Worm (Caenorhabditis elegans) whole organism, L3 larva: ENCODE results near the gene ZK836.3.

Experiments
- R02D3.7 ChIP-seq: fragments of 150-350 bp; optimal IDR thresholded peaks from 2 replicates; lab custom pipeline; 2014; ENCODE audit warnings: missing biosample characterization, missing genetic modification characterization
- ceh-28 ChIP-seq: fragments of 150-350 bp; optimal IDR thresholded peaks from 2 replicates; lab custom pipeline; 2014; ENCODE audit warnings: missing biosample characterization, missing genetic modification reagents, missing genetic modification characterization
- elt-2 ChIP-seq: sonication (generic microtip); optimal IDR thresholded peaks from 2 replicates; lab custom pipeline; 2016; ENCODE audit warnings: missing genetic modification reagents, mild to moderate bottlenecking, missing genetic modification characterization, missing compliant biosample characterization
- fkh-2 ChIP-seq: fragments of 150-350 bp; optimal IDR thresholded peaks from 2 replicates; lab custom pipeline; 2014; ENCODE audit warnings: missing biosample characterization, missing genetic modification reagents, missing genetic modification characterization
- fos-1 ChIP-seq: fragments of 150-350 bp; optimal IDR thresholded peaks from 2 replicates; lab custom pipeline; 2014; ENCODE audit warnings: missing biosample characterization, missing genetic modification characterization
- jun-1 ChIP-seq: fragments of 150-350 bp; optimal IDR thresholded peaks from 2 replicates; lab custom pipeline; 2014; ENCODE audit warnings: missing biosample characterization, missing genetic modification reagents, missing genetic modification characterization
- lin-39 ChIP-seq: fragments of 150-350 bp; optimal IDR thresholded peaks from 2 replicates; lab custom pipeline; 2018; ENCODE audit warnings: missing biosample characterization, missing genetic modification reagents, missing genetic modification characterization
- mml-1 ChIP-seq: fragments of 150-350 bp; sonication (generic microtip); optimal IDR thresholded peaks from 3 replicates; lab custom pipeline; 2014; ENCODE audit warnings: missing biosample characterization, missing genetic modification characterization
- nhr-237 ChIP-seq: fragments of 150-350 bp; optimal IDR thresholded peaks from 2 replicates; lab custom pipeline; 2014; ENCODE audit warnings: missing biosample characterization, missing genetic modification characterization
- pqm-1 ChIP-seq: fragments of 150-350 bp; optimal IDR thresholded peaks from 2 replicates; lab custom pipeline; 2017; ENCODE audit warnings: missing biosample characterization, missing genetic modification characterization, inconsistent platforms
- snpc-4 ChIP-seq: fragments of 150-350 bp; optimal IDR thresholded peaks from 2 replicates; lab custom pipeline; 2014; ENCODE audit warnings: missing biosample characterization, missing genetic modification characterization

- TF ChIP-seq pqm-1 (no peak), mml-1 (tag; lab: Kevin White, UChicago) (no peak), ceh-28 (tag; lab: Kevin White, UChicago) (no peak), nhr-237 (tag; lab: Kevin White, UChicago) (no peak), lin-39 (no peak), jun-1 (tag; lab: Kevin White, UChicago) (no peak), fkh-2 (tag; lab: Kevin White, UChicago) (no peak), fos-1 (tag; lab: Kevin White, UChicago) (no peak), snpc-4 (tag; lab: Kevin White, UChicago) (no peak), elt-2 (tag; lab: Kevin White, UChicago) (no peak), R02D3.7 (tag; lab: Kevin White, UChicago) (no peak)
Measured at ce11 chrV:12159975-12160374, 35.8 kb downstream of the ZK836.3 start.
